Fruit fly (Drosophila melanogaster) whole organism, embryonic: ENCODE measurements around the gene CG17321.
A peak's percentile ranks its signal among the peaks of the same experiment; 100 is the strongest.

Experiments used
- Abd-B ChIP-seq: fragments of 200-800 bp; sonication (Bioruptor generic); optimal IDR thresholded peaks from 2 replicates; lab custom pipeline; 2018; ENCODE audit warnings: missing biosample characterization, mild to moderate bottlenecking, missing genetic modification characterization, moderate library complexity
- Ada2b ChIP-seq: fragments of 200-800 bp; sonication (Bioruptor generic); IDR thresholded peaks from 2 replicates; pipeline ENCODE4 v1.3.6; 2022; ENCODE audit warnings: missing biosample characterization, missing genetic modification characterization
- Aef1 ChIP-seq: fragments of 200-800 bp; sonication (Bioruptor generic); IDR thresholded peaks from 3 replicates; pipeline ENCODE4 v1.3.6; 2022; ENCODE audit warnings: missing biosample characterization, missing genetic modification characterization
- Atf-2 ChIP-seq: fragments of 200-800 bp; sonication (Bioruptor generic); optimal IDR thresholded peaks from 2 replicates; lab custom pipeline; 2016; ENCODE audit warnings: missing biosample characterization, missing genetic modification characterization
- B-H2 ChIP-seq: fragments of 200-800 bp; sonication (Bioruptor generic); optimal IDR thresholded peaks from 2 replicates; lab custom pipeline; 2018; ENCODE audit warnings: missing biosample characterization, mild to moderate bottlenecking, missing genetic modification characterization
- BtbVII ChIP-seq: fragments of 200-800 bp; sonication (Bioruptor generic); optimal IDR thresholded peaks from 3 replicates; lab custom pipeline; 2017; ENCODE audit warnings: missing biosample characterization, mild to moderate bottlenecking, missing genetic modification characterization
- CG10209 ChIP-seq: fragments of 200-800 bp; sonication (Bioruptor generic); optimal IDR thresholded peaks from 3 replicates; lab custom pipeline; 2017; ENCODE audit warnings: missing biosample characterization, mild to moderate bottlenecking, missing genetic modification characterization, missing genetic modification reagents
- CG1024 ChIP-seq: fragments of 200-800 bp; sonication (Bioruptor generic); IDR thresholded peaks from 2 replicates; pipeline ENCODE4 v1.3.6; 2022; ENCODE audit warnings: missing biosample characterization, missing genetic modification characterization
- CG10565 ChIP-seq: fragments of 200-800 bp; sonication (Bioruptor generic); optimal IDR thresholded peaks from 3 replicates; lab custom pipeline; 2016; ENCODE audit warnings: missing biosample characterization, mild to moderate bottlenecking, missing genetic modification characterization
- CG10979 ChIP-seq: fragments of 200-800 bp; sonication (Bioruptor generic); optimal IDR thresholded peaks from 2 replicates; lab custom pipeline; 2018; ENCODE audit warnings: missing biosample characterization, mild to moderate bottlenecking, missing genetic modification characterization, moderate library complexity
- CG11560 ChIP-seq: fragments of 200-800 bp; sonication (Bioruptor generic); IDR thresholded peaks from 3 replicates; pipeline ENCODE4 v1.3.6; 2022; ENCODE audit warnings: missing biosample characterization, missing genetic modification characterization
- CG13296 ChIP-seq: fragments of 200-800 bp; sonication (Bioruptor generic); optimal IDR thresholded peaks from 3 replicates; lab custom pipeline; 2018; ENCODE audit warnings: missing biosample characterization, mild to moderate bottlenecking, missing genetic modification characterization
- CG14050 ChIP-seq: fragments of 200-800 bp; sonication (Bioruptor generic); IDR thresholded peaks from 3 replicates; pipeline ENCODE4 v1.3.6; 2022; ENCODE audit warnings: missing biosample characterization, missing genetic modification characterization
- CG15011 ChIP-seq: fragments of 200-800 bp; sonication (Bioruptor generic); optimal IDR thresholded peaks from 3 replicates; lab custom pipeline; 2018; ENCODE audit warnings: missing biosample characterization, mild to moderate bottlenecking, missing genetic modification characterization
- CG1529 ChIP-seq: fragments of 200-800 bp; sonication (Bioruptor generic); optimal IDR thresholded peaks from 3 replicates; lab custom pipeline; 2018; ENCODE audit warnings: missing biosample characterization, missing genetic modification characterization
- CG15601 ChIP-seq: fragments of 200-800 bp; sonication (Bioruptor generic); optimal IDR thresholded peaks from 3 replicates; lab custom pipeline; 2019; ENCODE audit warnings: missing biosample characterization, mild to moderate bottlenecking, missing genetic modification characterization, moderate library complexity
- CG1603 ChIP-seq: fragments of 200-800 bp; sonication (Bioruptor generic); optimal IDR thresholded peaks from 2 replicates; lab custom pipeline; 2019; ENCODE audit warnings: missing biosample characterization, mild to moderate bottlenecking, missing genetic modification characterization, moderate library complexity
- CG16813 ChIP-seq: fragments of 200-800 bp; sonication (Bioruptor generic); IDR thresholded peaks from 3 replicates; pipeline ENCODE4 v1.3.6; 2022; ENCODE audit warnings: missing biosample characterization, missing genetic modification characterization; ENCODE audit not compliant: partially characterized antibody
- CG17568 ChIP-seq: fragments of 200-800 bp; sonication (Bioruptor generic); optimal IDR thresholded peaks from 2 replicates; lab custom pipeline; 2018; ENCODE audit warnings: missing biosample characterization, mild to moderate bottlenecking, missing genetic modification characterization, moderate library complexity
- CG2129 ChIP-seq: fragments of 200-800 bp; sonication (Bioruptor generic); IDR thresholded peaks from 2 replicates; pipeline ENCODE4 v1.3.6; 2022; ENCODE audit warnings: missing biosample characterization, missing genetic modification characterization; ENCODE audit not compliant: partially characterized antibody
- CG31365 ChIP-seq: fragments of 200-800 bp; sonication (Bioruptor generic); optimal IDR thresholded peaks from 2 replicates; lab custom pipeline; 2018; ENCODE audit warnings: missing biosample characterization, mild to moderate bottlenecking, missing genetic modification characterization
- CG32532 ChIP-seq: fragments of 200-800 bp; sonication (Bioruptor generic); IDR thresholded peaks from 2 replicates; pipeline ENCODE4 v1.3.6; 2022; ENCODE audit warnings: missing biosample characterization, missing genetic modification characterization
- CG3281 ChIP-seq: fragments of 200-800 bp; sonication (Bioruptor generic); optimal IDR thresholded peaks from 3 replicates; lab custom pipeline; 2017; ENCODE audit warnings: missing biosample characterization, mild to moderate bottlenecking, missing genetic modification characterization
- CG3407 ChIP-seq: fragments of 200-800 bp; sonication (Bioruptor generic); optimal IDR thresholded peaks from 2 replicates; lab custom pipeline; 2018; ENCODE audit warnings: missing biosample characterization, mild to moderate bottlenecking, missing genetic modification characterization
- CG4282 ChIP-seq: fragments of 200-800 bp; sonication (Bioruptor generic); optimal IDR thresholded peaks from 2 replicates; lab custom pipeline; 2016; ENCODE audit warnings: missing biosample characterization, missing genetic modification characterization
- CG6683 ChIP-seq: fragments of 200-800 bp; sonication (Bioruptor generic); optimal IDR thresholded peaks from 2 replicates; lab custom pipeline; 2017; ENCODE audit warnings: missing biosample characterization, mild to moderate bottlenecking, missing genetic modification characterization, missing genetic modification reagents
- CG8089 ChIP-seq: fragments of 200-800 bp; sonication (Bioruptor generic); optimal IDR thresholded peaks from 3 replicates; lab custom pipeline; 2016; ENCODE audit warnings: missing biosample characterization, missing genetic modification characterization
- CG8478 ChIP-seq: fragments of >200 bp; optimal IDR thresholded peaks from 2 replicates; lab custom pipeline; 2018
- CG8944 ChIP-seq: fragments of 200-800 bp; sonication (Bioruptor generic); optimal IDR thresholded peaks from 3 replicates; lab custom pipeline; 2016; ENCODE audit warnings: missing biosample characterization, missing genetic modification characterization
- CHES-1-like ChIP-seq: fragments of 200-800 bp; sonication (Bioruptor generic); optimal IDR thresholded peaks from 2 replicates; lab custom pipeline; 2016; ENCODE audit warnings: missing biosample characterization, missing genetic modification characterization
- HLH3B ChIP-seq: fragments of 200-800 bp; sonication (Bioruptor generic); IDR thresholded peaks from 2 replicates; pipeline ENCODE4 v1.3.6; 2022; ENCODE audit warnings: missing biosample characterization, missing genetic modification characterization
- HLHmδ ChIP-seq: fragments of 200-800 bp; sonication (Bioruptor generic); optimal IDR thresholded peaks from 2 replicates; lab custom pipeline; 2018; ENCODE audit warnings: missing biosample characterization, mild to moderate bottlenecking, missing genetic modification characterization, moderate library complexity
- Lhr ChIP-seq: fragments of 200-800 bp; sonication (Bioruptor generic); optimal IDR thresholded peaks from 3 replicates; lab custom pipeline; 2017; ENCODE audit warnings: mild to moderate bottlenecking, missing biosample characterization, missing genetic modification reagents, missing genetic modification characterization
- MTF-1 ChIP-seq: fragments of 200-800 bp; sonication (Bioruptor generic); optimal IDR thresholded peaks from 2 replicates; lab custom pipeline; 2018; ENCODE audit warnings: missing biosample characterization, mild to moderate bottlenecking, missing genetic modification characterization, borderline replicate concordance
- Nf-YB ChIP-seq: fragments of 200-800 bp; sonication (Bioruptor generic); optimal IDR thresholded peaks from 3 replicates; lab custom pipeline; 2019; ENCODE audit warnings: missing biosample characterization, mild to moderate bottlenecking, missing genetic modification characterization, moderate library complexity
- Oli ChIP-seq: fragments of 200-800 bp; sonication (Bioruptor generic); optimal IDR thresholded peaks from 2 replicates; lab custom pipeline; 2018; ENCODE audit warnings: missing biosample characterization, mild to moderate bottlenecking, missing genetic modification characterization, moderate library complexity
- Sin3A ChIP-seq: fragments of >200 bp; optimal IDR thresholded peaks from 2 replicates; lab custom pipeline; 2018
- br ChIP-seq: fragments of >200 bp; optimal IDR thresholded peaks from 2 replicates; lab custom pipeline; 2017
- dm ChIP-seq: fragments of 200-800 bp; sonication (Bioruptor generic); optimal IDR thresholded peaks from 3 replicates; lab custom pipeline; 2016; ENCODE audit warnings: missing biosample characterization, missing genetic modification characterization
- dysf ChIP-seq: fragments of 200-800 bp; sonication (Bioruptor generic); IDR thresholded peaks from 3 replicates; pipeline ENCODE4 v1.3.6; 2022; ENCODE audit warnings: missing biosample characterization, missing genetic modification characterization
- emc ChIP-seq: fragments of 200-800 bp; sonication (Bioruptor generic); optimal IDR thresholded peaks from 2 replicates; lab custom pipeline; 2016; ENCODE audit warnings: missing biosample characterization, missing genetic modification characterization
- fd102C ChIP-seq: fragments of 200-800 bp; sonication (Bioruptor generic); optimal IDR thresholded peaks from 2 replicates; lab custom pipeline; 2018; ENCODE audit warnings: missing biosample characterization, mild to moderate bottlenecking, missing genetic modification characterization, moderate library complexity
- fd64A ChIP-seq: fragments of 200-800 bp; sonication (Bioruptor generic); optimal IDR thresholded peaks from 3 replicates; lab custom pipeline; 2018; ENCODE audit warnings: missing biosample characterization, mild to moderate bottlenecking, missing genetic modification characterization
- fu2 ChIP-seq: fragments of 200-800 bp; sonication (Bioruptor generic); optimal IDR thresholded peaks from 2 replicates; lab custom pipeline; 2016; ENCODE audit warnings: missing biosample characterization, missing genetic modification characterization
- gsb ChIP-seq: fragments of 200-800 bp; sonication (Bioruptor generic); IDR thresholded peaks from 2 replicates; pipeline ENCODE4 v1.3.6; 2022; ENCODE audit warnings: missing biosample characterization, missing genetic modification characterization
- h ChIP-seq: fragments of >200 bp; optimal IDR thresholded peaks from 2 replicates; lab custom pipeline; 2017
- hbn ChIP-seq: fragments of 200-800 bp; sonication (Bioruptor generic); IDR thresholded peaks from 2 replicates; pipeline ENCODE4 v1.3.6; 2022; ENCODE audit warnings: missing biosample characterization, missing genetic modification characterization; ENCODE audit not compliant: partially characterized antibody
- kay ChIP-seq: fragments of 200-800 bp; sonication (Bioruptor generic); optimal IDR thresholded peaks from 2 replicates; lab custom pipeline; 2016; ENCODE audit warnings: missing biosample characterization, missing genetic modification characterization
- ken ChIP-seq: fragments of 200-800 bp; sonication (Bioruptor generic); IDR thresholded peaks from 3 replicates; pipeline ENCODE4 v1.3.6; 2022; ENCODE audit warnings: missing biosample characterization, missing genetic modification characterization
- repo ChIP-seq: fragments of 200-800 bp; sonication (Bioruptor generic); optimal IDR thresholded peaks from 2 replicates; lab custom pipeline; 2016; ENCODE audit warnings: missing biosample characterization, missing genetic modification characterization
- tgo ChIP-seq: fragments of 200-800 bp; sonication (Bioruptor generic); IDR thresholded peaks from 3 replicates; pipeline ENCODE4 v1.3.6; 2022; ENCODE audit warnings: missing biosample characterization, missing genetic modification characterization
- trem ChIP-seq: fragments of 200-800 bp; optimal IDR thresholded peaks from 3 replicates; lab custom pipeline; 2019; ENCODE audit warnings: missing biosample characterization, mild to moderate bottlenecking, missing genetic modification characterization, moderate library complexity

CG17321 gene

dm6 chr2L:18890087-18890486 lies 45.1 kb downstream of the CG17321 start (continued):
- TF ChIP-seq h (lab: Kevin White, UChicago) (no peak), CG1603 (tag; lab: Kevin White, UChicago) (peak; percentile 93), dysf (GFP tag; lab: Robert Waterston, UW) (peak; percentile 68), repo (peak; percentile 68), hbn (GFP tag; lab: Robert Waterston, UW) (no peak), Lhr (GFP tag; lab: Kevin White, UChicago) (peak; percentile 58), CG10979 (tag; lab: Kevin White, UChicago) (peak; percentile 91), fd64A (peak; percentile 49), CG13296 (no peak), trem (peak; percentile 80), CG8944 (GFP tag; lab: Kevin White, UChicago) (peak; percentile 69), ken (GFP tag; lab: Robert Waterston, UW) (peak; percentile 69), CHES-1-like (peak; percentile 50), Abd-B (GFP tag; lab: Kevin White, UChicago) (peak; percentile 85), CG17568 (peak; percentile 65), CG32532 (GFP tag; lab: Robert Waterston, UW) (no peak; the same call in 1 of the 2 replicates), CG3407 (GFP tag; lab: Kevin White, UChicago) (peak; percentile 65), fu2 (no peak), MTF-1 (GFP tag; lab: Kevin White, UChicago) (peak; percentile 70), CG15601 (tag; lab: Kevin White, UChicago) (peak; percentile 79), Ada2b (GFP tag; lab: Robert Waterston, UW) (peak; percentile 45; the same call in 1 of the 2 replicates), CG4282 (GFP tag; lab: Kevin White, UChicago) (no peak), CG11560 (tag; lab: Robert Waterston, UW) (no peak), tgo (GFP tag; lab: Robert Waterston, UW) (peak; percentile 58; the same call in 2 of the 3 replicates), CG1529 (GFP tag; lab: Kevin White, UChicago) (peak; percentile 72), CG14050 (GFP tag; lab: Robert Waterston, UW) (0 out of 3 replicates have a peak, but pooled peaks have one; percentile 28), CG8478 (lab: Kevin White, UChicago) (no peak), Aef1 (GFP tag; lab: Robert Waterston, UW) (0 out of 3 replicates have a peak, but pooled peaks have one; percentile 28), dm (GFP tag; lab: Kevin White, UChicago) (peak; percentile 35), BtbVII (no peak), Sin3A (lab: Kevin White, UChicago) (no peak), B-H2 (GFP tag; lab: Kevin White, UChicago) (no peak), fd102C (GFP tag; lab: Kevin White, UChicago) (peak; percentile 93), emc (GFP tag; lab: Kevin White, UChicago) (peak; percentile 2), Nf-YB (peak; percentile 57), CG3281 (GFP tag; lab: Kevin White, UChicago) (no peak), kay (GFP tag; lab: Kevin White, UChicago) (peak; percentile 29), CG1024 (GFP tag; lab: Robert Waterston, UW) (peak; percentile 69), CG10565 (GFP tag; lab: Kevin White, UChicago) (peak; percentile 28), HLHmδ (no peak), CG16813 (no peak), CG10209 (GFP tag; lab: Kevin White, UChicago) (peak; percentile 72), CG8089 (GFP tag; lab: Kevin White, UChicago) (peak; percentile 81), br (lab: Kevin White, UChicago) (no peak), Oli (tag; lab: Kevin White, UChicago) (peak; percentile 71), HLH3B (GFP tag; lab: Robert Waterston, UW) (peak; percentile 67), Atf-2 (peak; percentile 78), CG15011 (GFP tag; lab: Kevin White, UChicago) (peak; percentile 47), CG31365 (tag; lab: Kevin White, UChicago) (peak; percentile 24), CG2129 (no peak), CG6683 (GFP tag; lab: Kevin White, UChicago) (no peak), gsb (no peak)
